Fruit fly (Drosophila melanogaster): ENCODE data around the gene CG4098.
A peak's percentile ranks its signal among the peaks of the same experiment; 100 is the strongest.

CG4098 gene

DNA sequence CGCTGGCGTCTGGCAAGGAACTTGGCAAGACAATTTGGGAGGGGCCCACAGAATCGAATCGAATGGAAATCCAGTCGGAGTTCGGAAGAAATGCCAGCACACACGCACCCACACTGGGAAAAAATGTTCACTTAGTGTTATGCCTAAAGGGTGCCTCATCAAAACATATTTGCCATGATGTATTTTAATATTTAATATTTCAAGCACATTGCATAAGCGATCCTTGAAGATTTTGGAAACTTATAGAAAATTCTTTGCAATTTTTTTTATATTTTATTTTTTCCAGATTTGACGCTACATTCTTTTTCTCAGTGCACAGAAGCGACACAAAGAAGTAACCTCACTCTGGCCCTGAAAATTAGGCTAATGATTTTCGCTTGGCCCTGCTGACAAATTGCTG, 43.1 kb downstream of the CG4098 start (continued):
- no peak for TF ChIP-seq Antp (GFP tag; optimal IDR thresholded peaks at IDR 0.05)
- TF ChIP-seq TFAM (GFP tag; optimal IDR thresholded peaks at IDR 0.05) = no peak
- TF ChIP-seq pnt (GFP tag; optimal IDR thresholded peaks at IDR 0.05) = no peak
- peak; percentile 13 for TF ChIP-seq unpg (GFP tag; optimal IDR thresholded peaks at IDR 0.05)
- no peak for TF ChIP-seq CG17359 (tag; optimal IDR thresholded peaks at IDR 0.05)
- no peak for TF ChIP-seq Hr78 (GFP tag; optimal IDR thresholded peaks at IDR 0.05)
- TF ChIP-seq Jarid2 (GFP tag; optimal IDR thresholded peaks at IDR 0.05) = no peak
- no peak for TF ChIP-seq sqz (GFP tag; optimal IDR thresholded peaks at IDR 0.05)
- peak; percentile 11 for TF ChIP-seq CG9727 (GFP tag; optimal IDR thresholded peaks at IDR 0.05)
- TF ChIP-seq dati (GFP tag; IDR thresholded peaks at IDR 0.05) = no peak
- no peak for TF ChIP-seq Opbp (GFP tag; IDR thresholded peaks at IDR 0.05; ENCODE audit: partially characterized antibody)
- no peak for TF ChIP-seq CG2120 (GFP tag; optimal IDR thresholded peaks at IDR 0.05)
- peak; percentile 32; the same call in 1 of the 2 replicates for TF ChIP-seq lmd (GFP tag; IDR thresholded peaks at IDR 0.05)
- no peak for TF ChIP-seq gce (GFP tag; IDR thresholded peaks at IDR 0.05)
- TF ChIP-seq CG6254 (GFP tag; optimal IDR thresholded peaks at IDR 0.05) = no peak
- TF ChIP-seq ci (GFP tag; IDR thresholded peaks at IDR 0.05) = peak; percentile 31; the same call in 1 of the 3 replicates
- no peak for TF ChIP-seq sd (tag; optimal IDR thresholded peaks at IDR 0.05)
- no peak for TF ChIP-seq Deaf1 (tag; optimal IDR thresholded peaks at IDR 0.05)
- no peak for TF ChIP-seq CG10147 (GFP tag; optimal IDR thresholded peaks at IDR 0.05)
- no peak for TF ChIP-seq tna (GFP tag; IDR thresholded peaks at IDR 0.05; ENCODE audit: partially characterized antibody)
- no peak for TF ChIP-seq D19B (GFP tag; optimal IDR thresholded peaks at IDR 0.05)
- no peak for TF ChIP-seq CG9609 (GFP tag; optimal IDR thresholded peaks at IDR 0.05)
- TF ChIP-seq Dbx (GFP tag; IDR thresholded peaks at IDR 0.05) = no peak
- TF ChIP-seq CG10366 (GFP tag; IDR thresholded peaks at IDR 0.05) = no peak
- TF ChIP-seq Taf1 (GFP tag; IDR thresholded peaks at IDR 0.05) = no peak
- no peak; the same call in 1 of the 2 replicates for TF ChIP-seq seq (GFP tag; IDR thresholded peaks at IDR 0.05)
- no peak for TF ChIP-seq so (GFP tag; IDR thresholded peaks at IDR 0.05)
- TF ChIP-seq CG4360 (GFP tag; IDR thresholded peaks at IDR 0.05) = no peak
- TF ChIP-seq Atf3 (GFP tag; optimal IDR thresholded peaks at IDR 0.05) = no peak
- no peak for TF ChIP-seq CG3838 (GFP tag; optimal IDR thresholded peaks at IDR 0.05)
- TF ChIP-seq slbo (GFP tag; IDR thresholded peaks at IDR 0.05) = no peak
- no peak for TF ChIP-seq NFAT (GFP tag; IDR thresholded peaks at IDR 0.05)
- no peak for TF ChIP-seq NK7.1 (GFP tag; optimal IDR thresholded peaks at IDR 0.05)
- no peak for TF ChIP-seq CG8765 (GFP tag; IDR thresholded peaks at IDR 0.05)
- TF ChIP-seq emc (GFP tag; optimal IDR thresholded peaks at IDR 0.05) = no peak
- peak; percentile 30 for TF ChIP-seq gem (tag; optimal IDR thresholded peaks at IDR 0.05)
- TF ChIP-seq CG2199 (GFP tag; IDR thresholded peaks at IDR 0.05) = no peak
- no peak for TF ChIP-seq CG14965 (GFP tag; optimal IDR thresholded peaks at IDR 0.05; ENCODE audit: borderline replicate concordance)
- TF ChIP-seq sug (tag; optimal IDR thresholded peaks at IDR 0.05) = no peak
- no peak for TF ChIP-seq p53 (GFP tag; optimal IDR thresholded peaks at IDR 0.05)
- no peak for TF ChIP-seq HLH3B (GFP tag; IDR thresholded peaks at IDR 0.05)
- no peak for TF ChIP-seq CG6272 (GFP tag; IDR thresholded peaks at IDR 0.05)
- peak in 1 of 2 experiments; percentile 35 for TF ChIP-seq bsh (GFP tag; optimal IDR thresholded peaks at IDR 0.05)
- no peak for TF ChIP-seq aop (GFP tag; IDR thresholded peaks at IDR 0.05)
- TF ChIP-seq Ravus (GFP tag; IDR thresholded peaks at IDR 0.05) = no peak
- TF ChIP-seq CG17802 (tag; optimal IDR thresholded peaks at IDR 0.05) = no peak
- TF ChIP-seq kni (GFP tag; optimal IDR thresholded peaks at IDR 0.05) = no peak
- peak; percentile 12 for TF ChIP-seq Hsf (GFP tag; optimal IDR thresholded peaks at IDR 0.05)
- TF ChIP-seq CG12391 (tag; optimal IDR thresholded peaks at IDR 0.05) = peak; percentile 29
- no peak for TF ChIP-seq Usf (GFP tag; optimal IDR thresholded peaks at IDR 0.05)
- peak; percentile 70 for TF ChIP-seq Med (GFP tag)
- TF ChIP-seq CG7357 (GFP tag; IDR thresholded peaks at IDR 0.05) = no peak
